Fruit fly (Drosophila melanogaster): ENCODE results near the gene Sytbeta.
A peak's percentile ranks its signal among the peaks of the same experiment; 100 is the strongest.

Sytbeta gene

DNA sequence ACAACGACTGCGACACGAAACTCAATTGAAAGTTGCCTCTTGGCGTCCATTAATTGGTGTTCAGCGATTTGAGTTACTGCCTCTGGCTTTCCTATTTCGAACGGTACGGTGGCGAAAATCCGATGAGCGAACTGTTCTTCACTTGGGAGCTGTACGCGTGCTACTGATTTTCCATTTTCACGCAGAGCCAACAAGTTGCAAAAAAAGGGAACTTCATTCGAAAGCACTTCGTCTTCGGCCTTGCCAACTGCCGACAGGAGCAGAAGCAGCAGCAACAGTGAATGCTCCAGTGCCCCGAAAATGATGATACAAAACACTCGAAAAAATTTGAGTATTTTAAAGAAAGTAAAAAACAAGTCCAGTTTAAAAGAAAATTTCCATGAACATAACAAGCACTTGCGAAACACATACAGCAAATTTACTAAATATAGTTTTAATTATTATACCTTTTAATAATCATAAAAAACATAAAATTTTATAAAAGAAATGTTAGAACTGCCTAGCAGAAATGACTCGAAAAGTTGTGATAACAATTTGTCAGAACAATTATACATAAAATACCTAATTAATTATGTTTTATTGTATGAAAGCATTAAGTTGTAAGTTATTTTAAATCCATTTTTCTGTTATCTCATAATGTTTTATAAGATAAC is 30.6 kb downstream of the Sytbeta start:
- TF ChIP-seq HLH106 (tag; optimal IDR thresholded peaks at IDR 0.05) (peak; percentile 19), CG32264 (GFP tag; optimal IDR thresholded peaks at IDR 0.05) (no peak), foxo (GFP tag; optimal IDR thresholded peaks at IDR 0.05) (peak in 1 of 2 experiments; percentile 0)

DNA sequence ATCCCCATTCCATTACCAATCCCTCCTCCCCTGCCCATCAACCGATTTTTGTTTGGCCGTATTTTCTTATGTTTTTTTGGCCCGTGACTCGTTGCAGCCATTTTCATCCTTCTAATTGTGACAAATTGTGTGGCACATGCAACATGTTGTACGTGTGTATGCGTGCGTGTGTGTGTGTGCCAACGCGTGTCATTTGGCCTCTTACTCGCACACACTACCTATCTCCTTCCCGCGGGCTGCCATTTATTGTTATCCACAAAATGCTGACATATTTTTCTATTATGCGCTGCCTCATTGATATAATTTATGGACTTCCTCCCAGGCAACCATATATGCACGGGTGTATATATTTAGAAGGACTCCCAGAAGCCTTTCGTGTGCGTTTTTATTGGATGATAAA is 33.0 kb downstream of the Sytbeta start:
- TF ChIP-seq h (GFP tag; optimal IDR thresholded peaks at IDR 0.05) (no peak), fru (GFP tag; optimal IDR thresholded peaks at IDR 0.05) (no peak), sage (GFP tag; optimal IDR thresholded peaks at IDR 0.05) (no peak), N (GFP tag; optimal IDR thresholded peaks at IDR 0.05) (no peak), br (GFP tag; optimal IDR thresholded peaks at IDR 0.05) (no peak), CG9705 (GFP tag; optimal IDR thresholded peaks at IDR 0.05) (no peak), Dfd (GFP tag; optimal IDR thresholded peaks at IDR 0.05) (peak; percentile 3), psq (GFP tag; optimal IDR thresholded peaks at IDR 0.05) (no peak)

DNA sequence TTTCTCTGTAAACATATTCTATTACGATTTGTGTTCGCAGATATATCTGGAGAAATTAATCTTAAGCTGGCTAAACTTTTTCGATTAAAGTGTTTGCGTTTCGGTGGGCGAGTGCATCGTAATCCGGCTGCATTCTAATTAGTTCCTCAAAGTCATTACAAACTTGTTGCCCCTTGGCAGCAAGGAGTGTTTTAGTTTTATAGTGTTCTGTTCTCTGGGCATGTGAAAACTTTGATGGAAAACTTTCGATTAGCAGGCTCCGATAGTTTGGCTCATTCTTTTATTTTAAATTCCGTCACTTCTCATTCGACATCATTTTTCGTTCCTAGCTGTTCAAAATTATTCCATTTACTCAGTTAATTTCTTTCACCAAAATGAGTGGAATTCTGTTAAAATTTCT is 41.6 kb downstream of the Sytbeta start, which contains the start of gene CG32148:
TSS of gene CG32148 (plus strand) at position 301 of the 400 bp plus-strand sequence.
- TF ChIP-seq Rel (GFP tag; optimal IDR thresholded peaks at IDR 0.05) (no peak), Rel (tag; optimal IDR thresholded peaks at IDR 0.05) (no peak), Dif (GFP tag; optimal IDR thresholded peaks at IDR 0.05; ENCODE audit: partially characterized antibody) (no peak), brk (GFP tag; optimal IDR thresholded peaks at IDR 0.05) (no peak)

DNA sequence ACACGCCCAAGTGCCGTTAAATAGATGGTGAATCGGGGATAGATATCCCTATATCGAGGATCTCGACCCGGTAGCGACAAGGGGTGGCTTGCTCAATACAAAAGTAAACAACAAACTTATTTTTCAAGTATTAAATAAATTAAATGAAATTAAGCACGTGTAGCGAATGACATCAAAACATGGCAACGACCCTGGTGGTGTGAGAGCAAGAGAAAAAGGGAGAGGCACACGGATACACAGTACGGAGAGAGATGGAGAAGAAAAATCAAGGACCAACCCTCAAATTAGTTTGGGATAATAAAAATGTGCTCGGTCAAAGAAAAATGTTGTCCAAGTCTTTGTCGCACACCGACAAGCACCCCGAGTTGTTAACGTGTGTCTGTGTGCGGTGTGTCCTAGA is 43.8 kb downstream of the Sytbeta start:
- no peak for TF ChIP-seq Abd-B (GFP tag; optimal IDR thresholded peaks at IDR 0.05)
- TF ChIP-seq brk (GFP tag; optimal IDR thresholded peaks at IDR 0.05), result no peak
- no peak for TF ChIP-seq CG9705 (GFP tag; optimal IDR thresholded peaks at IDR 0.05)
- no peak for TF ChIP-seq jim (GFP tag; optimal IDR thresholded peaks at IDR 0.05)
- no peak for TF ChIP-seq br (GFP tag; optimal IDR thresholded peaks at IDR 0.05)
- no peak for TF ChIP-seq Dif (GFP tag; optimal IDR thresholded peaks at IDR 0.05; ENCODE audit: partially characterized antibody)
- no peak for TF ChIP-seq ey (GFP tag; optimal IDR thresholded peaks at IDR 0.05)
- no peak for TF ChIP-seq psq (GFP tag; optimal IDR thresholded peaks at IDR 0.05)
- no peak for TF ChIP-seq dmrt93B (GFP tag; optimal IDR thresholded peaks at IDR 0.05)
- TF ChIP-seq h (GFP tag; optimal IDR thresholded peaks at IDR 0.05), result no peak
- no peak for TF ChIP-seq HLH106 (tag; optimal IDR thresholded peaks at IDR 0.05)
- no peak for TF ChIP-seq OdsH (GFP tag; optimal IDR thresholded peaks at IDR 0.05)
- no peak for TF ChIP-seq Rel (GFP tag; optimal IDR thresholded peaks at IDR 0.05)
- TF ChIP-seq Rel (tag; optimal IDR thresholded peaks at IDR 0.05), result no peak
- TF ChIP-seq CG32264 (GFP tag; optimal IDR thresholded peaks at IDR 0.05), result no peak
- TF ChIP-seq sage (GFP tag; optimal IDR thresholded peaks at IDR 0.05), result no peak
- no peak for TF ChIP-seq dsf (GFP tag; optimal IDR thresholded peaks at IDR 0.05; ENCODE audit: borderline replicate concordance)
- no peak for TF ChIP-seq tai (GFP tag; optimal IDR thresholded peaks at IDR 0.05)
- no peak for TF ChIP-seq Myc (optimal IDR thresholded peaks at IDR 0.05)
- TF ChIP-seq usp (GFP tag; optimal IDR thresholded peaks at IDR 0.05), result no peak
- TF ChIP-seq Jra (GFP tag; optimal IDR thresholded peaks at IDR 0.05), result no peak

DNA sequence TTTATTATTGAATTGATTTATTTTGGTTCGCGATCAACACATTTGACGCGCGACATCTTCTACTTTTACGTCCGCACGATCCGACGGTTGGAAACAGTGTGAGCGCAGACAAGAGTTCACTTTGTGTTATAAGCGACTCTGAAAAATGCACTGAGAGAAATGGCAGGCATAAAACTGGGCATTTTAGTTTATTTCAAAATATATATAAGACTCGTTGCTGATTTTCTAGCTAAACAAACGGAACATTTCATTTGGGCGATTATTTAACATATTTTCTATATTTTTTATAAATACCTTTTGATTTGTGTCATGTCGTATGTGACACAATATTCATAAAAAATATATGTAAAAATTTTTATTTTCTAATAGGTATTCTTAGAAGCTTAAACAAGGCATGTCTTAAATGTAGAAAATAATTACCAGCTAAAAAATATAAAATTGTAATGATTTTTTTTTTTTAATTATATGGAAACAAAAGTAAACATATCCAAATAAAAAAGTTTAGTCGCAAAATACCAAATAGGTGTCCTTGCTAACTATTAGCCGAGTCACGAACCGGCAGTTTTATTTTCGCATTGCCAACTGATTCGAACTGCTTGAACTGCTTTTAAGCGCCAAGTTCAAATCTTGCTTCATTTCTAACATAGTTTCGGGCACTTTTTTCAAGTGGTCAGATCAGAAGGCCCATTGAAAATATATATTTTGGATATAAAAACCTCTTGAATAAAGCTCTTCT is 50.7 kb downstream of the Sytbeta start, which contains the start of gene Reck:
TSS of gene Reck (minus strand) at position 106 of the 736 bp plus-strand sequence.
- TF ChIP-seq HLH106 (tag; optimal IDR thresholded peaks at IDR 0.05) (peak; percentile 55), psq (GFP tag; optimal IDR thresholded peaks at IDR 0.05) (peak; percentile 43), lola (GFP tag; optimal IDR thresholded peaks at IDR 0.05) (no peak), dsf (GFP tag; optimal IDR thresholded peaks at IDR 0.05; ENCODE audit: borderline replicate concordance) (peak; percentile 21), Hnf4 (GFP tag; optimal IDR thresholded peaks at IDR 0.05) (peak; percentile 42), fru (GFP tag; optimal IDR thresholded peaks at IDR 0.05) (peak; percentile 65), sv (GFP tag; optimal IDR thresholded peaks at IDR 0.05) (peak; percentile 73), Dfd (GFP tag; optimal IDR thresholded peaks at IDR 0.05) (peak; percentile 20), br (GFP tag; optimal IDR thresholded peaks at IDR 0.05) (peak; percentile 44), rgr (GFP tag; optimal IDR thresholded peaks at IDR 0.05) (peak; percentile 83), Sp1 (GFP tag; optimal IDR thresholded peaks at IDR 0.05) (peak; percentile 67), Myc (optimal IDR thresholded peaks at IDR 0.05) (peak; percentile 78), N (GFP tag; optimal IDR thresholded peaks at IDR 0.05) (no peak), foxo (GFP tag; optimal IDR thresholded peaks at IDR 0.05) (peak in 1 of 2 experiments; percentile 74), CrebA (GFP tag; optimal IDR thresholded peaks at IDR 0.05; ENCODE audit: borderline replicate concordance) (peak; percentile 1), Jra (GFP tag; optimal IDR thresholded peaks at IDR 0.05) (peak; percentile 12), h (GFP tag; optimal IDR thresholded peaks at IDR 0.05) (peak; percentile 80), Rel (GFP tag; optimal IDR thresholded peaks at IDR 0.05) (peak; percentile 5), Rel (tag; optimal IDR thresholded peaks at IDR 0.05) (no peak), usp (GFP tag; optimal IDR thresholded peaks at IDR 0.05) (no peak), OdsH (GFP tag; optimal IDR thresholded peaks at IDR 0.05) (peak; percentile 75), dl (GFP tag; optimal IDR thresholded peaks at IDR 0.05; ENCODE audit: insufficient read depth in 1 of 2, partially characterized antibody in 2 of 2) (no peak), Hr78 (GFP tag; optimal IDR thresholded peaks at IDR 0.05) (no peak), ey (GFP tag; optimal IDR thresholded peaks at IDR 0.05) (peak; percentile 51), brk (GFP tag; optimal IDR thresholded peaks at IDR 0.05) (peak; percentile 87), Hr83 (GFP tag; optimal IDR thresholded peaks at IDR 0.05; ENCODE audit: poor library complexity, severe bottlenecking) (peak; percentile 55), pan (optimal IDR thresholded peaks at IDR 0.05) (no peak), CG9705 (GFP tag; optimal IDR thresholded peaks at IDR 0.05) (peak; percentile 26), Dif (GFP tag; optimal IDR thresholded peaks at IDR 0.05; ENCODE audit: partially characterized antibody) (no peak), CG32264 (GFP tag; optimal IDR thresholded peaks at IDR 0.05) (peak; percentile 12), sage (GFP tag; optimal IDR thresholded peaks at IDR 0.05) (peak; percentile 71), tai (GFP tag; optimal IDR thresholded peaks at IDR 0.05) (no peak)

Data from whole organism, wandering third instar larva.